Worm (Caenorhabditis elegans) whole organism, L4 larva: ENCODE data around the gene pcp-5.
A peak's percentile ranks its signal among the peaks of the same experiment; 100 is the strongest.

Experiments
- F44E2.7 ChIP-seq: fragments of 200-800 bp; sonication (Bioruptor generic); IDR thresholded peaks from 2 replicates; pipeline ENCODE4 v2.1.2; 2022; ENCODE audit warnings: missing genetic modification characterization, missing compliant biosample characterization
- T26A8.4 ChIP-seq: fragments of 200-800 bp; sonication (Bioruptor generic); IDR thresholded peaks from 2 replicates; pipeline ENCODE4 v1.3.6; 2022; ENCODE audit warnings: missing genetic modification characterization, missing compliant biosample characterization
- Y105C5A.15 ChIP-seq: fragments of 200-800 bp; sonication (Bioruptor generic); IDR thresholded peaks from 2 replicates; pipeline ENCODE4 v1.3.6; 2022; ENCODE audit warnings: missing genetic modification characterization, missing compliant biosample characterization
- Y48G9A.11 ChIP-seq: fragments of 200-800 bp; sonication (Bioruptor generic); IDR thresholded peaks from 2 replicates; pipeline ENCODE4 v1.3.6; 2022; ENCODE audit warnings: missing genetic modification reagents, missing genetic modification characterization, missing compliant biosample characterization
- Y5F2A.4 ChIP-seq: fragments of 200-800 bp; sonication (Bioruptor generic); optimal IDR thresholded peaks from 2 replicates; lab custom pipeline; 2018; ENCODE audit warnings: mild to moderate bottlenecking, missing genetic modification characterization, missing compliant biosample characterization
- Y75B8A.6 ChIP-seq: fragments of 200-800 bp; sonication (Bioruptor generic); IDR thresholded peaks from 2 replicates; pipeline ENCODE4 v1.3.6; 2022; ENCODE audit warnings: missing genetic modification reagents, missing genetic modification characterization, missing compliant biosample characterization
- aha-1 ChIP-seq: fragments of 150-350 bp; peaks from one replicate; lab custom pipeline; 2014; ENCODE audit warnings: missing biosample characterization, missing genetic modification characterization
- ceh-62 ChIP-seq: sonication (generic microtip); optimal IDR thresholded peaks from 2 replicates; lab custom pipeline; 2017; ENCODE audit warnings: missing biosample characterization, missing genetic modification characterization
- ctbp-1 ChIP-seq: fragments of 200-800 bp; sonication (Bioruptor generic); IDR thresholded peaks from 2 replicates; pipeline ENCODE4 v1.3.6; 2022; ENCODE audit warnings: missing genetic modification reagents, missing genetic modification characterization, missing compliant biosample characterization
- daf-8 ChIP-seq: fragments of 200-800 bp; sonication (Bioruptor generic); IDR thresholded peaks from 2 replicates; pipeline ENCODE4 v1.3.6; 2022; ENCODE audit warnings: missing genetic modification characterization, missing compliant biosample characterization
- dmd-8 ChIP-seq: fragments of 200-800 bp; sonication (Bioruptor generic); IDR thresholded peaks from 2 replicates; pipeline ENCODE4 v1.3.6; 2022; ENCODE audit warnings: missing genetic modification characterization, missing compliant biosample characterization
- duxl-1 ChIP-seq: sonication (generic microtip); optimal IDR thresholded peaks from 2 replicates; lab custom pipeline; 2016; ENCODE audit warnings: mild to moderate bottlenecking, missing genetic modification characterization, moderate library complexity, missing compliant biosample characterization; ENCODE audit not compliant: poor library complexity
- egl-43 ChIP-seq: fragments of 200-800 bp; sonication (Bioruptor generic); IDR thresholded peaks from 2 replicates; pipeline ENCODE4 v1.3.6; 2022; ENCODE audit warnings: missing genetic modification reagents, missing genetic modification characterization, missing compliant biosample characterization
- hlh-30 ChIP-seq: sonication (generic microtip); optimal IDR thresholded peaks from 2 replicates; lab custom pipeline; 2017; ENCODE audit warnings: antibody characterized with exemption, mild to moderate bottlenecking, missing genetic modification characterization, missing compliant biosample characterization; ENCODE audit not compliant: insufficient read depth
- jun-1 ChIP-seq: fragments of 150-350 bp; optimal IDR thresholded peaks from 2 replicates; lab custom pipeline; 2014; ENCODE audit warnings: missing biosample characterization, missing genetic modification reagents, missing genetic modification characterization
- lim-7 ChIP-seq: fragments of 200-800 bp; sonication (Bioruptor generic); IDR thresholded peaks from 2 replicates; pipeline ENCODE4 v1.3.6; 2022; ENCODE audit warnings: missing genetic modification characterization, missing compliant biosample characterization
- lir-3 ChIP-seq: sonication (generic microtip); optimal IDR thresholded peaks from 2 replicates; lab custom pipeline; 2016; ENCODE audit warnings: mild to moderate bottlenecking, missing genetic modification characterization, missing compliant biosample characterization
- lsy-2 ChIP-seq, 2 experiments: fragments of 150-350 bp in 1 of 2; sonication (generic microtip) in 1 of 2; optimal IDR thresholded peaks; 2 replicates each; lab custom pipeline; 2014 to 2017; ENCODE audit warnings: missing biosample characterization in 2 of 2, missing genetic modification characterization in 2 of 2
- madf-5 ChIP-seq, 2 experiments: fragments of 200-800 bp; sonication (Bioruptor generic); IDR thresholded peaks; 2 replicates each; pipeline ENCODE4 v1.3.6; 2022; ENCODE audit warnings: missing compliant biosample characterization in 2 of 2, missing genetic modification characterization in 2 of 2
- mdl-1 ChIP-seq, 2 experiments: fragments of 150-350 bp in 1 of 2; sonication (generic microtip) in 1 of 2; optimal IDR thresholded peaks; 2 replicates each; lab custom pipeline; 2014 to 2017; ENCODE audit warnings: missing biosample characterization in 2 of 2, missing genetic modification characterization in 2 of 2
- mep-1 ChIP-seq: fragments of 150-350 bp; sonication (generic microtip); optimal IDR thresholded peaks from 3 replicates; lab custom pipeline; 2014; ENCODE audit warnings: missing biosample characterization, missing genetic modification characterization
- mes-2 ChIP-seq: sonication (generic microtip); optimal IDR thresholded peaks from 2 replicates; lab custom pipeline; 2016; ENCODE audit warnings: missing genotype, mild to moderate bottlenecking, missing genetic modification characterization, missing compliant biosample characterization; ENCODE audit not compliant: poor library complexity, severe bottlenecking
- mxl-3 ChIP-seq: fragments of 200-800 bp; sonication (Bioruptor generic); optimal IDR thresholded peaks from 2 replicates; lab custom pipeline; 2018; ENCODE audit warnings: mild to moderate bottlenecking, missing genetic modification characterization, missing compliant biosample characterization
- nhr-11 ChIP-seq: fragments of 150-350 bp; optimal IDR thresholded peaks from 2 replicates; lab custom pipeline; 2014; ENCODE audit warnings: missing biosample characterization, missing genetic modification characterization
- nhr-237 ChIP-seq: sonication (generic microtip); optimal IDR thresholded peaks from 2 replicates; lab custom pipeline; 2017; ENCODE audit warnings: missing biosample characterization, missing genetic modification characterization
- nhr-28 ChIP-seq: fragments of 150-350 bp; optimal IDR thresholded peaks from 2 replicates; lab custom pipeline; 2014; ENCODE audit warnings: missing biosample characterization, missing genetic modification characterization
- nhr-6 ChIP-seq: fragments of 150-350 bp; optimal IDR thresholded peaks from 2 replicates; lab custom pipeline; 2014; ENCODE audit warnings: missing biosample characterization, missing genetic modification characterization
- nhr-77 ChIP-seq: fragments of 150-350 bp; optimal IDR thresholded peaks from 2 replicates; lab custom pipeline; 2014; ENCODE audit warnings: missing biosample characterization, missing genetic modification characterization
- pqm-1 ChIP-seq: sonication (generic microtip); optimal IDR thresholded peaks from 2 replicates; lab custom pipeline; 2017; ENCODE audit warnings: missing biosample characterization, missing genetic modification characterization
- snpc-1.2 ChIP-seq: fragments of 200-800 bp; sonication (Bioruptor generic); IDR thresholded peaks from 2 replicates; pipeline ENCODE4 v1.3.6; 2022; ENCODE audit warnings: missing genetic modification reagents, missing genetic modification characterization, missing compliant biosample characterization
- unc-130 ChIP-seq: sonication (generic microtip); optimal IDR thresholded peaks from 2 replicates; lab custom pipeline; 2016; ENCODE audit warnings: missing genetic modification reagents, missing genetic modification characterization, missing compliant biosample characterization
- unc-62 ChIP-seq, 3 experiments: fragments of 150-350 bp in 1 of 3; sonication (generic microtip); optimal IDR thresholded peaks in 2 of 3; peaks in 1 of 3; 1 replicate in 1 of 3; 2 replicates in 2 of 3; lab custom pipeline; 2014 to 2017; ENCODE audit warnings: missing biosample characterization in 3 of 3, missing genetic modification characterization in 3 of 3, missing genetic modification reagents in 3 of 3, missing genotype in 1 of 3
- vab-7 ChIP-seq: fragments of 200-800 bp; sonication (Bioruptor generic); IDR thresholded peaks from 2 replicates; pipeline ENCODE4 v1.3.6; 2022; ENCODE audit warnings: missing genetic modification reagents, missing genetic modification characterization, missing compliant biosample characterization
- zag-1 ChIP-seq: fragments of 150-350 bp; optimal IDR thresholded peaks from 2 replicates; lab custom pipeline; 2014; ENCODE audit warnings: missing biosample characterization, missing genetic modification characterization
- ztf-11 ChIP-seq: fragments of 150-350 bp; optimal IDR thresholded peaks from 2 replicates; lab custom pipeline; 2014; ENCODE audit warnings: missing biosample characterization, missing genetic modification characterization

The pcp-5 gene

ce11 chrIII:7880132-7880715 is 27.2 kb downstream of the pcp-5 start:
- TF ChIP-seq nhr-11: peak; percentile 41
- no peak for TF ChIP-seq dmd-8 (GFP tag; lab: Robert Waterston, UW)
- TF ChIP-seq, all 104 proteins: peak for 1

ce11 chrIII:7878852-7879329 is 28.5 kb downstream of the pcp-5 start, which contains the start of gene sup-18:
Gene sup-18 (minus strand): TSS chrIII:7878902.
- no peak for TF ChIP-seq lim-7 (GFP tag; lab: Robert Waterston, UW)
- peak in 1 of 2 experiments; percentile 36 for TF ChIP-seq unc-62 (GFP tag; optimal IDR thresholded peaks at IDR 0.05 in 1 of 2; lab: Kevin White, UChicago)
- TF ChIP-seq unc-62 (tag; optimal IDR thresholded peaks at IDR 0.05; lab: Kevin White, UChicago): no peak

DNA sequence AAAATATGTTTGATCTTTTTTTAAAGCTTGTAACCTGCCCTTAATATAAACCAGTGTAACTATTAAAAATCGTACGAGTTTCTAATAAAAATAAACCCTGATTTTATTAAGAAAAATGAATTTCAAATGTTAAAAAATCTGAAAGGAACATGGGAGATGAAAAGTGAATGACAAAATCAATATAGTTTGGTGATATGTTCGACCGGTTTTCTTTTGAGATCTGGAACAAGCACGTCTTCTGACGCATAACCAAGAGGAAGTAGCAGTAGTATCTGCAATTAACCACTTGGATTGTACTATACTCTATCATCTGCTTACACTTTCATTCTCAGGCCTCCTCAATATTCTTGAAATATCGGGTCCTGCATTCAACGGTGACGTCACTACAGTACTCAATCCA is 30.3 kb downstream of the pcp-5 start:
- TF ChIP-seq daf-8 (GFP tag; lab: Robert Waterston, UW) (no peak), nhr-6 (tag; lab: Kevin White, UChicago) (no peak), aha-1 (tag; lab: Kevin White, UChicago) (no peak), egl-43 (no peak), Y48G9A.11 (no peak), unc-62 (GFP tag; optimal IDR thresholded peaks at IDR 0.05 in 1 of 2; lab: Kevin White, UChicago) (peak in 1 of 2 experiments; percentile 93), unc-62 (tag; optimal IDR thresholded peaks at IDR 0.05; lab: Kevin White, UChicago) (no peak), T26A8.4 (GFP tag; lab: Robert Waterston, UW) (no peak)

- no peak for TF ChIP-seq lsy-2 (tag; optimal IDR thresholded peaks at IDR 0.05; lab: Kevin White, UChicago)
- no peak for TF ChIP-seq vab-7 (GFP tag; lab: Robert Waterston, UW)
- TF ChIP-seq mdl-1 (tag; optimal IDR thresholded peaks at IDR 0.05; lab: Kevin White, UChicago): no peak
These were observed 33.9 kb downstream of the pcp-5 start, which contains the start of gene tyr-1 for ce11 chrIII:7873481-7873880. Gene tyr-1 (plus strand): TSS chrIII:7873781.

DNA sequence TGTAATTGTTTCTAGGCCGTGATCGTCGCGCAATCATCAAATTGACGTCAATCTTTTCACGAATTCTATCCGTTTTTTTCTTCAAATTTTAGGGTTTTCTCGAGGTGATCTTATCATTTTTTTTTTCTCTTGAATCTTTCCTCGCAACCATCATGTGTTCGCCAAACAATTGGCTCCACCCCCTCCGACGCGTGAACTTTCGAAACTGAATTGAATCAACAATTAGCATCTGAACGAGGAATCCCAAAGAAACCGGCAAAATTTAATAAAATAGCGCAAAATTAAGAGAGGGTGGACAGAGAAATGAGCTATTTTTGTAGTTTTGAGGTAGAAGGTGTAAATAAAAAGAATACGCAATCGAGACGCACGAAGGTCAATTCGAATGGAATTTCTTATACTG is 34.6 kb downstream of the pcp-5 start:
- peak; percentile 48 for TF ChIP-seq nhr-28
- peak; percentile 24 for TF ChIP-seq hlh-30 (tag; lab: Kevin White, UChicago)
- TF ChIP-seq vab-7 (GFP tag; lab: Robert Waterston, UW): no peak
- no peak for TF ChIP-seq nhr-6 (tag; lab: Kevin White, UChicago)
- no peak for TF ChIP-seq ctbp-1
- TF ChIP-seq Y105C5A.15 (GFP tag; lab: Robert Waterston, UW): no peak
- TF ChIP-seq lim-7 (GFP tag; lab: Robert Waterston, UW): no peak
- no peak for TF ChIP-seq madf-5 (GFP tag; IDR thresholded peaks at IDR 0.05; lab: Robert Waterston, UW)
- no peak for TF ChIP-seq egl-43
- TF ChIP-seq mdl-1 (tag; optimal IDR thresholded peaks at IDR 0.05; lab: Kevin White, UChicago): peak in 1 of 2 experiments; percentile 23
- peak in 1 of 2 experiments; percentile 56 for TF ChIP-seq unc-62 (GFP tag; optimal IDR thresholded peaks at IDR 0.05 in 1 of 2; lab: Kevin White, UChicago)
- no peak for TF ChIP-seq unc-62 (tag; optimal IDR thresholded peaks at IDR 0.05; lab: Kevin White, UChicago)

DNA sequence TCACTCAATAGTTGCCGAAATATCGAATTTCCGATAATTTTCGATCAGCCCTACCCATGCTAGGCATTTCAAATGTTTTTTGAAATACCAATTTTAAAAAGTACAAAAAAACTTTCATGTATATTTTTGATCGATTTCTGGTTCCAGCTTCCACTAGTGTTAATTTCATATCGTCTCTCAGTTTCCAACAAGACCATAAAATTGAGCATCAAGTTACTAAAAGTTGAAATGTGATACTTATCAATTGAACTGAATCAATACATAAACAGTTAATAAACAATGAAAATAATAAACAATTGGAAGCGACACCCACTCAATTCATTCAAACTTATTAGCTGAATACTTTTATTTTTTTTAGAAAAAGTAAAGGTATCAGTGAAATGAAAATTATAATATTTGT is 41.2 kb downstream of the pcp-5 start, which contains the start of gene cup-4:
Gene cup-4 (plus strand): TSS at position 301 of the 400 bp plus-strand sequence.
- TF ChIP-seq ztf-11 (tag; lab: Kevin White, UChicago): no peak
- no peak for TF ChIP-seq mes-2 (tag; lab: Kevin White, UChicago)
- TF ChIP-seq F44E2.7 (GFP tag; lab: Robert Waterston, UW): no peak

DNA sequence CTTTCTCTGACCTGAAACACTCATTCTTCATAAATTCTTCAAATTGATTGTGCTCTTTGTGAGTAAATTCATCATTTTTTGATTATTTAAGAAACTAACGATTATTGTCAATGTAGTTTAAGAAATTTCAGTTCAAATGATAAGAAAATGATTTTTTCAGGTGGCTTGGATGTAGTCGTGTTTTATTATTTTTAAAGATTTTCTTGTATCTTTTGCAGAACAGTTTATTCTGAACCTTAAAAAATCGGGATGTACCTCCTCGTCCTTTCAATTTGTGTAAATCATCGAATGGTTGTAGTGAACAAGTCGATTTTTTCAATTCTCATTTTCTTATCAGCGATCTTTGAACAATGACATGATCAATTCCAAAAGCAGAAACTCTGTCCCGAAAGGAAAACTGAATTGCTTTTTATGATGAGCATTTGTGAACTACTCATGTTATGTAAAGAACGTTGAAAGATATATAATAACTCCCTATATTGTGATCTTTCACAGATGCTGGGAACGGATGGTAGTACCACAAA is 42.1 kb downstream of the pcp-5 start, which contains the start of gene slc-17.3:
Gene slc-17.3 (minus strand): TSS at position 51 of the 524 bp plus-strand sequence.
- no peak for TF ChIP-seq unc-130 (GFP tag; lab: Kevin White, UChicago)
- no peak for TF ChIP-seq ceh-62 (tag; lab: Kevin White, UChicago)
- no peak for TF ChIP-seq Y105C5A.15 (GFP tag; lab: Robert Waterston, UW)
- TF ChIP-seq nhr-28: peak; percentile 44
- TF ChIP-seq nhr-237 (tag; lab: Kevin White, UChicago): no peak
- TF ChIP-seq unc-62 (GFP tag; optimal IDR thresholded peaks at IDR 0.05 in 1 of 2; lab: Kevin White, UChicago): no peak
- TF ChIP-seq unc-62 (tag; optimal IDR thresholded peaks at IDR 0.05; lab: Kevin White, UChicago): no peak
- no peak for TF ChIP-seq lir-3
- TF ChIP-seq jun-1: no peak
- TF ChIP-seq Y48G9A.11: no peak
- TF ChIP-seq Y75B8A.6: no peak
- TF ChIP-seq snpc-1.2: no peak
- TF ChIP-seq duxl-1 (tag; lab: Kevin White, UChicago): no peak
- no peak for TF ChIP-seq mep-1
- peak; percentile 16 for TF ChIP-seq nhr-77 (tag; lab: Kevin White, UChicago)
- peak; percentile 1 for TF ChIP-seq pqm-1 (tag; lab: Kevin White, UChicago)
- no peak for TF ChIP-seq F44E2.7 (GFP tag; lab: Robert Waterston, UW)
- TF ChIP-seq mdl-1 (tag; optimal IDR thresholded peaks at IDR 0.05; lab: Kevin White, UChicago): no peak
- no peak for TF ChIP-seq zag-1 (tag; lab: Kevin White, UChicago)
- TF ChIP-seq mxl-3 (GFP tag; lab: Kevin White, UChicago): no peak
- TF ChIP-seq Y5F2A.4: no peak
